Fruit fly (Drosophila melanogaster) whole organism, pupa: ENCODE measurements around the gene CG14131.

Experiments used
- CG10348 ChIP-seq: fragments of 200-800 bp; sonication (Bioruptor generic); IDR thresholded peaks from 2 replicates; pipeline ENCODE4 v1.3.6; 2022; ENCODE audit warnings: missing biosample characterization, missing genetic modification characterization
- CG12605 ChIP-seq: fragments of 200-800 bp; sonication (Bioruptor generic); IDR thresholded peaks from 2 replicates; pipeline ENCODE4 v1.3.6; 2022; ENCODE audit warnings: missing biosample characterization, missing genetic modification characterization
- CG13204 ChIP-seq: fragments of 200-800 bp; sonication (Bioruptor generic); optimal IDR thresholded peaks from 2 replicates; lab custom pipeline; 2018; ENCODE audit warnings: missing biosample characterization, mild to moderate bottlenecking, missing genetic modification characterization, moderate library complexity
- CG17806 ChIP-seq: fragments of 200-800 bp; sonication (Bioruptor generic); optimal IDR thresholded peaks from 2 replicates; lab custom pipeline; 2018; ENCODE audit warnings: missing biosample characterization, mild to moderate bottlenecking, missing genetic modification characterization, moderate library complexity
- CG32121 ChIP-seq: fragments of 200-800 bp; sonication (Bioruptor generic); IDR thresholded peaks from 2 replicates; pipeline ENCODE4 v1.3.6; 2022; ENCODE audit warnings: missing biosample characterization, missing genetic modification characterization
- CG34367 ChIP-seq: fragments of 200-800 bp; sonication (Bioruptor generic); optimal IDR thresholded peaks from 2 replicates; lab custom pipeline; 2018; ENCODE audit warnings: missing biosample characterization, mild to moderate bottlenecking, missing genetic modification characterization
- CG4496 ChIP-seq: fragments of 200-800 bp; sonication (Bioruptor generic); IDR thresholded peaks from 3 replicates; pipeline ENCODE4 v1.3.6; 2022; ENCODE audit warnings: missing biosample characterization, missing genetic modification characterization
- CG8159 ChIP-seq: fragments of 200-800 bp; sonication (Bioruptor generic); optimal IDR thresholded peaks from 3 replicates; lab custom pipeline; 2018; ENCODE audit warnings: missing biosample characterization, mild to moderate bottlenecking, missing genetic modification characterization, moderate library complexity
- CG8301 ChIP-seq: fragments of 200-800 bp; sonication (Bioruptor generic); optimal IDR thresholded peaks from 2 replicates; lab custom pipeline; 2018; ENCODE audit warnings: missing biosample characterization, mild to moderate bottlenecking, missing genetic modification characterization
- CG9948 ChIP-seq: fragments of 200-800 bp; sonication (Bioruptor generic); optimal IDR thresholded peaks from 2 replicates; lab custom pipeline; 2018; ENCODE audit warnings: missing biosample characterization, mild to moderate bottlenecking, missing genetic modification characterization, moderate library complexity
- D1 ChIP-seq: fragments of 200-800 bp; sonication (Bioruptor generic); optimal IDR thresholded peaks from 2 replicates; lab custom pipeline; 2018; ENCODE audit warnings: missing biosample characterization, mild to moderate bottlenecking, missing genetic modification characterization, moderate library complexity
- EcR ChIP-seq: fragments of 200-800 bp; sonication (Bioruptor generic); optimal IDR thresholded peaks from 3 replicates; lab custom pipeline; 2019; ENCODE audit warnings: missing biosample characterization, missing genetic modification characterization, mild to moderate bottlenecking, moderate library complexity, missing genetic modification reagents
- Ets98B ChIP-seq: fragments of 200-800 bp; sonication (Bioruptor generic); IDR thresholded peaks from 2 replicates; pipeline ENCODE4 v1.3.6; 2022; ENCODE audit warnings: missing biosample characterization, missing genetic modification characterization
- Pif1A ChIP-seq: fragments of 200-800 bp; sonication (Bioruptor generic); optimal IDR thresholded peaks from 3 replicates; lab custom pipeline; 2016; ENCODE audit warnings: missing biosample characterization, missing genetic modification characterization
- Pif1B ChIP-seq: fragments of 200-800 bp; sonication (Bioruptor generic); optimal IDR thresholded peaks from 3 replicates; lab custom pipeline; 2016; ENCODE audit warnings: missing biosample characterization, missing genetic modification characterization
- Snoo ChIP-seq: fragments of 200-800 bp; sonication (Bioruptor generic); optimal IDR thresholded peaks from 3 replicates; lab custom pipeline; 2017; ENCODE audit warnings: missing biosample characterization, mild to moderate bottlenecking, missing genetic modification characterization, inconsistent platforms
- fd96Ca ChIP-seq: fragments of 200-800 bp; sonication (Bioruptor generic); IDR thresholded peaks from 3 replicates; pipeline ENCODE4 v1.3.6; 2022; ENCODE audit warnings: missing biosample characterization, missing genetic modification characterization
- gl ChIP-seq: fragments of 200-800 bp; sonication (Bioruptor generic); optimal IDR thresholded peaks from 2 replicates; lab custom pipeline; 2018; ENCODE audit warnings: missing biosample characterization, mild to moderate bottlenecking, missing genetic modification characterization
- rn ChIP-seq: fragments of 200-800 bp; sonication (Bioruptor generic); IDR thresholded peaks from 2 replicates; pipeline ENCODE4 v1.3.6; 2022; ENCODE audit warnings: missing biosample characterization, missing genetic modification characterization

CG14131 gene

DNA sequence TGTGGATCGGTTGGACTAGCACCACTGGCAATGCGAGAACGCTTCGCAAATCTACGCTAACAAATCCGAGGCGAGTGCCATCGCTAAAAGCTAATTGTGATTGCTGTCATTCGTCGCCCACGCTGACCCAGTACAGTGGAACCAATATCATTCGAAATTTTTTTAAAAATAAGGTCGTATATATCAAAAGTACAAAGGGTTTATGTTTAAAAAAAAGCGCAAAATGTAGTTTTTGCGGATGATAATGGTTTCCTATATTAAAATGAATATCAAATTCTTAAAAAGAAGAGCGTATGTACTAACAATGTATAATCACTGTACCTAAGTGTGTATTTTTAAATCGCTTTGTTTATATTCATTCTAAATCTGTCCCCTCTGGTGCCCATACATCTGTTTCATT, 8.4 kb downstream of the CG14131 start:
- TF ChIP-seq CG4496 (GFP tag; lab: Robert Waterston, UW) (peak; percentile 48; the same call in 2 of the 3 replicates), CG10348 (GFP tag; lab: Robert Waterston, UW) (no peak), CG32121 (peak; percentile 85), rn (GFP tag; lab: Robert Waterston, UW) (0 out of 2 replicates have a peak, but pooled peaks have one; percentile 15), Ets98B (peak; percentile 49)

DNA sequence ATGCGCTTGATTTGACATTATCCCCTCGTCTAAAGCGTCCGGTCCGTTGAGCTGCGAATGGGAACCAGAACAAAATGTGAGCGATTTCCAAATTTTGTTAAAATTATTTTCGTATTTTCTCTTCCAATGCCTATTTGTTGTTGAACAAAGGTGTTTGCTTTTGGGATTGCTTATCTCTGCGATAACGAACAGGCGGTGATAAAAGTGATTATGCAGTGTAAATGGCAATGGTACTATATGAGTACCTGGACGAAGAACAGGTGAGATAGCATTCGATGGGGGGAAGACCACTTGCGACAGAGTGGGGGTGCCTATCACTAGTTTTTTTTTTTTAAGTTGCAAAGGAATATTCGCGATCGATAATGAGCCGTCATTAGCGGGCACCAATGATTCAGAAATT, 11.3 kb downstream of the CG14131 start:
- TF ChIP-seq fd96Ca (GFP tag; lab: Robert Waterston, UW) (no peak), rn (GFP tag; lab: Robert Waterston, UW) (no peak), CG8301 (no peak), CG34367 (tag; lab: Kevin White, UChicago) (no peak), D1 (tag; lab: Kevin White, UChicago) (no peak)

DNA sequence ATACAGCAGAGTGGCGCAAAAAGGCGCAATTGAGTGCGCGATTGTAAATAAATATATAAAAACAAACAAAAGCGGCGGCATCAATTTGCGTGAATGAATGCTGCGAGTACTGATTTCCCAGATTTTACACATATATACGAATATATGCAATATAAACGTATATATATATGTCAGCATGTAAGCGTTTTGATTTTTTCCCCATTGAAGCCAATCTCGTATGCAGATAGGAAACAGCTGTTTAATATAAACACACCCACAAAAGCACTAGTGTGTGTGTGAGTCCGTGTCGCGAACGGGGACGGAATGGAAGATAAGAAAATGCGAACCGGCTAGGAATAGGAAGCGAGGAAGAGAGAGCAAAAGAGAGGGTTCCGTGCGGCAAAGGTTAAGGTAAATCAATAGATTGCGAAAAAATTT, 12.1 kb downstream of the CG14131 start:
- TF ChIP-seq D1 (tag; lab: Kevin White, UChicago) (no peak), Ets98B (0 out of 2 replicates have a peak, but pooled peaks have one; percentile 4), rn (GFP tag; lab: Robert Waterston, UW) (no peak), CG13204 (GFP tag; lab: Kevin White, UChicago) (no peak)

DNA sequence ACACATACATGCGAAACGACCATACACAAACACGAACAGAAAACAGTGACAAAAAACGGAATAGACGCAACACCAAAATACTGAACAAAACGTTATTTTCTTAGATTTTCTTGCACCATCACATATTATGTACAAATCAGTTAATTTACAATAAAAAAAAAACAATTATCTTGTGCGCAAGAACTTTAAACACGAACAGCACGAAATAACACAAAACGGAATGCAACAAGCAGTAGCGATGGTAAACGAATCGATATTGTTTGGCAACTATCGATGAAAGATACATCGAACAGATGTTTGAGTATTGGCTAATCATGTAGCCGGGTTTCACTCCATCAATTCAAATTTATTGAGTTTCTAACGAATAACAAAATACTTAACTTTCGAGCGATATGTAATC, 12.9 kb downstream of the CG14131 start, which contains the start of gene Pi3K68D:
Gene Pi3K68D (minus strand): TSS at position 241 of the 400 bp plus-strand sequence.
- TF ChIP-seq gl: no peak
- no peak for TF ChIP-seq CG13204 (GFP tag; lab: Kevin White, UChicago)
- peak; percentile 19 for TF ChIP-seq CG17806
- TF ChIP-seq CG12605: no peak
- no peak for TF ChIP-seq CG4496 (GFP tag; lab: Robert Waterston, UW)
- TF ChIP-seq Snoo: no peak
- no peak for TF ChIP-seq CG34367 (tag; lab: Kevin White, UChicago)
- TF ChIP-seq CG32121: no peak
- TF ChIP-seq, all 21 proteins: peak for 1

DNA sequence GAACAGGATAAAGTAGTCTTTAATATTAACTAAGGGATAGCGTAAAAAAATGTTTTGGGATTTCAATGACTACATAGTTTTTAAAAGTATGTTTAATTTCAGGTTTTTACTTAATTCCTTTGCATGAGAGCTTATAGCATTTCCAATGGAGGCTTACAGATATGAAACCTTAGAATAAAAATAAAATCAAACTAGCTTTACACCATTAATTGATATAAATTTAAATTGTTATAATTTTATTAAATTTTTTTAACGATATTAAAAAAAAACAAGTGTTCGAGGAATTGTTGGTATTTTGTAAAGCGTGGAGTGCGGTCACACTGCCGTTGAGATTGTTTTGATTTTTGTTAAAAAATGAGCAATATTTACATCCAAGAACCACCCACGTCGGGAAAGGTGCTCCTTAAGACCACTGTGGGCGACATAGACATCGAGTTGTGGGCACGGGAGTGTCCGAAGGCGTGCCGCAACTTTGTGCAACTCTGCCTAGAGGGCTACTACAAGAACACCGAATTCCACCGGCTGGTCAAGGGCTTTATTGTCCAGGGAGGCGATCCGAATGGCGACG, 16.4 kb downstream of the CG14131 start, which contains the start of the genes twy and CG10907:
Gene twy (minus strand): TSS at position 51 of the 568 bp plus-strand sequence.
Gene CG10907 (plus strand): TSS at position 282 of the 568 bp plus-strand sequence.
- no peak for TF ChIP-seq Pif1B (GFP tag; lab: Kevin White, UChicago)
- TF ChIP-seq CG34367 (tag; lab: Kevin White, UChicago): no peak
- no peak for TF ChIP-seq gl
- no peak for TF ChIP-seq Ets98B
- no peak for TF ChIP-seq CG12605
- no peak for TF ChIP-seq CG9948 (tag; lab: Kevin White, UChicago)
- no peak for TF ChIP-seq CG4496 (GFP tag; lab: Robert Waterston, UW)

DNA sequence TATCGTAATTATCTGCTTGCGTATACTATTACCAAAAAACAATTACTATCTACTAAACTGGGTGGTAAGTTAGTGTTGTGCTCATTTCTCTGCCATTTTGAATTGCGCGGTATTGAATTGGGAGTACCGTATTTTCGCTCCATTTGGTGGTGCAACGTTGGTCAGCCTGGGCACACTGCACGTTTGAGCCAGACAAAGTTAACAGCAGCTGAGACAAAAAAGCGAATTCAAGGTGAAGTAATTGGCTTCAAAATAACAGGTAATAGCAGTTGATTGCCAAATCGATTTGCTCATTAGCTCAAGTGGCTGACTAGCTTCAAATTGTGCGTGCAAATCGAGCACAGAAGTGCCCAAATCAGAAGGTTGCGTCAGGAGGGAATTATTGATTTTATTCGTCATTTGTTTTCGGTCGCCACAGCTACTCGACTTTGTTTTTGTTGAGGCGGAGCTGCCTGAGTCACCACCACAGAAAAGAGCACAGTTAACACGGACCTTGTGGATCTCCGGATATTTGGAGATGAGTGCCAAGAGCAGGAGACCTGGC, 18.6 kb downstream of the CG14131 start, which contains the start of gene Klp68D:
Gene Klp68D (plus strand): TSS at position 175 of the 544 bp plus-strand sequence.
- TF ChIP-seq CG4496 (GFP tag; lab: Robert Waterston, UW): no peak
- TF ChIP-seq fd96Ca (GFP tag; lab: Robert Waterston, UW): no peak
- TF ChIP-seq CG17806: no peak

DNA sequence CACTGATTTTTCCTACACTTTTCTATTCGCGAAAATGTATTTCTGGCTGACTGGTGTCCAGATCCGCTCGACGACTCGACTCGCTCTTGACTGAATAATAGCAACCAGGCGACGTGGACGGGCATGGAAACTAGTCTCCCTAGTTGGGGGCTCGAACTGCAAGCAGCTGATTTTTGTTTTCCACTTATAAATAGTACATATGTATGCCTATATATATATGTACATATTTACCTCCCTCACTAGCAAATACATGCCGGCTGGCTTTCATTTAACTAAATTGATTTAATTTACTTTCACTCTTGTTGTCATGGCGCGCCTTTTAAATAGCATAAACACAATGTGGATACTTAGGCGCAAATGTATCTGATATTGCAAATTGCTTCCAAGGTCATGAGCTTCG, 23.9 kb downstream of the CG14131 start, which contains the start of gene Gcat:
Gene Gcat (minus strand): TSS at position 101 of the 400 bp plus-strand sequence.
- TF ChIP-seq Pif1B (GFP tag; lab: Kevin White, UChicago) (no peak), Snoo (no peak), Pif1A (GFP tag; lab: Kevin White, UChicago) (no peak)
- TF ChIP-seq, all 21 proteins: peak for 0

DNA sequence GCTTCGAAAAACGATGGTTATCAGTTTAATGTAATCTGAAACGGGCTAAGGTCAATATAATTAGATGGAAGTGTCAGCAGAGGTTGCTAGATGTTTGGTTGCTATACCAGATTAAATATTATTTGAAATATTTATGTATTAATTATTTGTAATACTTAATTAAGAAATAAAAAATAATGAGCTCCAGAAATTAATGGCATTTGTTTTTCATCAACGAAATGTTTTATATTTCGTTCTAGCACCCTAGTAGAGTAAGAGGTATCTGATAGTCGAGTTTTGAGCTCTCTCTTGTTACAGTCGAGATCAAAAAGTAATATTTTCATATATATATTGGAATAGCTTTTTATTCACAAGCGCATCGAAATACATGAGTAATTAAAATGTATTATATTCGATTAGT, 24.7 kb downstream of the CG14131 start:
- TF ChIP-seq fd96Ca (GFP tag; lab: Robert Waterston, UW) (no peak), CG9948 (tag; lab: Kevin White, UChicago) (no peak), CG8301 (no peak), CG17806 (no peak), Snoo (no peak), EcR (GFP tag; lab: Kevin White, UChicago) (no peak), Pif1B (GFP tag; lab: Kevin White, UChicago) (no peak), Ets98B (no peak)

- TF ChIP-seq gl (no peak), CG13204 (GFP tag; lab: Kevin White, UChicago) (no peak), Snoo (no peak), CG34367 (tag; lab: Kevin White, UChicago) (no peak), D1 (tag; lab: Kevin White, UChicago) (no peak), CG17806 (no peak), CG10348 (GFP tag; lab: Robert Waterston, UW) (no peak), Pif1A (GFP tag; lab: Kevin White, UChicago) (no peak), CG32121 (no peak), Pif1B (GFP tag; lab: Kevin White, UChicago) (no peak), CG4496 (GFP tag; lab: Robert Waterston, UW) (no peak), CG8159 (tag; lab: Kevin White, UChicago) (no peak), CG8301 (no peak)
Observed at dm6 chr3L:11814655-11815054, 37.8 kb downstream of the CG14131 start, which contains the start of gene Cubn2. Gene Cubn2, minus strand, starts transcription at chr3L:11814755.
